1 fruit fly cellular context compared by ENCODE assay signal in the genomic region with DNA sequence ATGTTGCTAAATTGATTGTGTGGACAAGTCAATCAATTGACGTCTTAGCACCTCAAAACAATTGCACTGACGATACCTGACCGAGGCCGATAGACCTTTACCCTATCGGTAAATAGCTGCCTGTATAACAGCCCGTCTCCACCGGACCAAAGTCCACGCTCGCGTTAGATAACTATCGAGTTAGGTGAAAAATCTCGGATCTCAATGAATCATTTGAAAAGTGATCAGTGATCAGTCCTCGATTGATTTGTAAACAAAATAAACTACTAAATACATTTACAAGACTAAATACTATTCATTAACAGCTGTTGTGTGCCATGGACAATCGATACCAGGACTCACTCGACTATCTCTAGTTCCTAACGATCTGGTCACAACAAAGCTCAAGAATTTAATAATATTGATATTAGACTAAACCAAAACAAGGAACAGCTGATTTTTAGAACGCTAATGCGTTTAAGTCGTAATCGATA.
A peak's percentile ranks its signal among the peaks of the same experiment; 100 is the strongest.
TF ChIP-seq lines count a peak whose summit lies in the region.

A gene (minus strand): TSS at position 78 of the 473 bp plus-strand sequence.
A gene (plus strand): TSS at position 342 of the 473 bp plus-strand sequence.

TF ChIP-seq in whole organism, embryonic, 481 proteins besides CTCF, POLR2A, EP300 and RAD21 (continued from another document):
- TF ChIP-seq Bgb (GFP tag; IDR thresholded peaks at IDR 0.05; lab: Robert Waterston, UW; ENCODE audit: partially characterized antibody) (peak; percentile 94), Med (GFP tag; lab: Kevin White, UChicago) (peak; percentile 15), CG30020 (tag; optimal IDR thresholded peaks at IDR 0.05; lab: Kevin White, UChicago) (peak; percentile 88), Gug (GFP tag; IDR thresholded peaks at IDR 0.05; lab: Robert Waterston, UW) (peak; percentile 21; the same call in 1 of the 4 replicates), Dll (GFP tag; IDR thresholded peaks at IDR 0.05; lab: Robert Waterston, UW; ENCODE audit: partially characterized antibody) (peak; percentile 80), Rfx (GFP tag; IDR thresholded peaks at IDR 0.05; lab: Robert Waterston, UW) (peak; percentile 31; the same call in 1 of the 2 replicates), sna (GFP tag; IDR thresholded peaks at IDR 0.05; lab: Robert Waterston, UW; ENCODE audit: partially characterized antibody) (peak; percentile 67), nerfin-2 (GFP tag; IDR thresholded peaks at IDR 0.05; lab: Robert Waterston, UW; ENCODE audit: partially characterized antibody) (peak; percentile 40; the same call in 1 of the 2 replicates), knrl (GFP tag; IDR thresholded peaks at IDR 0.05; lab: Robert Waterston, UW; ENCODE audit: partially characterized antibody) (peak; percentile 81), CG7357 (GFP tag; IDR thresholded peaks at IDR 0.05; lab: Robert Waterston, UW) (0 out of 3 replicates have a peak, but pooled peaks have one; percentile 20), CG42726 (GFP tag; IDR thresholded peaks at IDR 0.05; lab: Robert Waterston, UW; ENCODE audit: partially characterized antibody) (peak; percentile 80; the same call in 1 of the 2 replicates), amos (GFP tag; IDR thresholded peaks at IDR 0.05; lab: Robert Waterston, UW; ENCODE audit: partially characterized antibody) (peak; percentile 63), Hr78 (GFP tag; optimal IDR thresholded peaks at IDR 0.05; lab: Kevin White, UChicago) (peak in 1 of 2 experiments; percentile 66), sens (GFP tag; lab: Kevin White, UChicago) (peak; percentile 65), vnd (GFP tag; IDR thresholded peaks at IDR 0.05; lab: Robert Waterston, UW; ENCODE audit: partially characterized antibody) (peak; percentile 68)
TF ChIP-seq in whole organism, embryonic: peak in this region for 33; not testable (repeated sequence) for 448.
